Worm (Caenorhabditis elegans) whole organism, early embryonic: ENCODE results near the gene col-39.

Experiments
- B0310.2 ChIP-seq: sonication (generic microtip); optimal IDR thresholded peaks from 2 replicates; lab custom pipeline; 2016; ENCODE audit warnings: mild to moderate bottlenecking, missing genetic modification characterization, missing compliant biosample characterization
- F13C5.2 ChIP-seq: sonication (generic microtip); optimal IDR thresholded peaks from 2 replicates; lab custom pipeline; 2017; ENCODE audit warnings: mild to moderate bottlenecking, missing genetic modification characterization, inconsistent platforms, missing compliant biosample characterization
- aly-1 ChIP-seq: sonication (generic microtip); optimal IDR thresholded peaks from 2 replicates; lab custom pipeline; 2016; ENCODE audit warnings: missing genetic modification characterization, missing compliant biosample characterization
- ama-1 ChIP-seq: fragments of 150-350 bp; optimal IDR thresholded peaks from 2 replicates; lab custom pipeline; 2014
- ceh-13 ChIP-seq: fragments of 200-800 bp; sonication (Bioruptor generic); optimal IDR thresholded peaks from 2 replicates; lab custom pipeline; 2018; ENCODE audit warnings: mild to moderate bottlenecking, missing genetic modification characterization, missing compliant biosample characterization
- ceh-36 ChIP-seq: sonication (generic microtip); optimal IDR thresholded peaks from 2 replicates; lab custom pipeline; 2016; ENCODE audit warnings: missing genetic modification characterization, inconsistent platforms, missing compliant biosample characterization
- ets-7 ChIP-seq: sonication (generic microtip); optimal IDR thresholded peaks from 2 replicates; lab custom pipeline; 2016; ENCODE audit warnings: missing genotype, missing genetic modification characterization, missing compliant biosample characterization
- flt-1 ChIP-seq: fragments of 200-800 bp; sonication (Bioruptor generic); IDR thresholded peaks from 2 replicates; pipeline ENCODE4 v1.3.6; 2022; ENCODE audit warnings: missing genetic modification characterization, missing compliant biosample characterization
- hmbx-1 ChIP-seq: sonication (generic microtip); optimal IDR thresholded peaks from 2 replicates; lab custom pipeline; 2016; ENCODE audit warnings: mild to moderate bottlenecking, missing genetic modification characterization, missing compliant biosample characterization
- hmg-4 ChIP-seq: fragments of 200-800 bp; sonication (Bioruptor generic); optimal IDR thresholded peaks from 2 replicates; lab custom pipeline; 2018; ENCODE audit warnings: mild to moderate bottlenecking, missing genetic modification characterization, missing compliant biosample characterization
- hnd-1 ChIP-seq: sonication (generic microtip); optimal IDR thresholded peaks from 2 replicates; lab custom pipeline; 2016; ENCODE audit warnings: missing genetic modification characterization, missing compliant biosample characterization
- pes-1 ChIP-seq: fragments of 200-800 bp; sonication (Bioruptor generic); IDR thresholded peaks from 2 replicates; pipeline ENCODE4 v1.3.6; 2022; ENCODE audit warnings: missing genetic modification reagents, missing genetic modification characterization, missing compliant biosample characterization
- scrt-1 ChIP-seq: fragments of 200-800 bp; sonication (Bioruptor generic); IDR thresholded peaks from 2 replicates; pipeline ENCODE4 v1.3.6; 2022; ENCODE audit warnings: missing genetic modification characterization, missing compliant biosample characterization
- sea-1 ChIP-seq: fragments of 200-800 bp; sonication (Bioruptor generic); conservative IDR thresholded peaks from 2 replicates; pipeline ENCODE4 v1.3.6; 2022; ENCODE audit warnings: missing genetic modification characterization, missing compliant biosample characterization
- tbx-11 ChIP-seq: fragments of 200-800 bp; sonication (Bioruptor generic); IDR thresholded peaks from 2 replicates; pipeline ENCODE4 v1.3.6; 2022; ENCODE audit warnings: missing genetic modification characterization, missing compliant biosample characterization
- tbx-37 ChIP-seq: fragments of 200-800 bp; sonication (Bioruptor generic); conservative IDR thresholded peaks from 2 replicates; pipeline ENCODE4 v1.3.6; 2022; ENCODE audit warnings: missing genetic modification reagents, missing genetic modification characterization, missing compliant biosample characterization
- tra-4 ChIP-seq: sonication (generic microtip); optimal IDR thresholded peaks from 2 replicates; lab custom pipeline; 2017; ENCODE audit warnings: missing genetic modification characterization, missing compliant biosample characterization

Gene col-39

ce11 chrII:10723069-10723468 lies 18.4 kb downstream of the col-39 start, which contains the start of gene C09G5.14:
Gene C09G5.14, minus strand, starts transcription at chrII:10723169.
- no peak for TF ChIP-seq ama-1 (lab: Kevin White, UChicago)

- TF ChIP-seq ama-1 (lab: Kevin White, UChicago), result no peak
- no peak for TF ChIP-seq flt-1 (GFP tag; lab: Robert Waterston, UW)
- no peak for TF ChIP-seq ceh-13 (GFP tag; lab: Kevin White, UChicago)
- TF ChIP-seq hmbx-1, result no peak
- TF ChIP-seq scrt-1, result no peak
- TF ChIP-seq hmg-4 (GFP tag; lab: Kevin White, UChicago), result no peak
- TF ChIP-seq B0310.2 (tag; lab: Kevin White, UChicago), result no peak
- no peak for TF ChIP-seq tbx-37 (GFP tag; lab: Robert Waterston, UW)
- no peak for TF ChIP-seq pes-1 (GFP tag; lab: Robert Waterston, UW)
- TF ChIP-seq ets-7 (tag; lab: Kevin White, UChicago), result no peak
- TF ChIP-seq ceh-36 (tag; lab: Kevin White, UChicago), result no peak
- TF ChIP-seq aly-1 (tag; lab: Kevin White, UChicago), result no peak
- TF ChIP-seq hnd-1, result no peak
Measured at ce11 chrII:10730702-10731101, 26.0 kb downstream of the col-39 start.

- no peak for TF ChIP-seq ceh-13 (GFP tag; lab: Kevin White, UChicago)
- no peak for TF ChIP-seq scrt-1
- TF ChIP-seq tbx-11 (GFP tag; lab: Robert Waterston, UW), result no peak
Measured at ce11 chrII:10731552-10731951, 26.8 kb downstream of the col-39 start, which contains the start of gene glb-12. Gene glb-12, minus strand, starts transcription at chrII:10731652.

ce11 chrII:10737059-10737458 lies 32.3 kb downstream of the col-39 start, which contains the start of gene C52A11.3:
Gene C52A11.3, plus strand, starts transcription at chrII:10737359.
- TF ChIP-seq ceh-13 (GFP tag; lab: Kevin White, UChicago) (no peak), B0310.2 (tag; lab: Kevin White, UChicago) (no peak)

ce11 chrII:10744801-10745200 lies 40.1 kb downstream of the col-39 start:
- TF ChIP-seq F13C5.2 (tag; lab: Kevin White, UChicago) (no peak), tbx-11 (GFP tag; lab: Robert Waterston, UW) (no peak), hnd-1 (no peak), pes-1 (GFP tag; lab: Robert Waterston, UW) (no peak), B0310.2 (tag; lab: Kevin White, UChicago) (no peak), tbx-37 (GFP tag; lab: Robert Waterston, UW) (no peak), tra-4 (tag; lab: Kevin White, UChicago) (no peak), ceh-36 (tag; lab: Kevin White, UChicago) (no peak), hmbx-1 (no peak), scrt-1 (no peak), sea-1 (GFP tag; lab: Robert Waterston, UW) (no peak)

ce11 chrII:10753694-10754093 lies 49.0 kb downstream of the col-39 start:
- TF ChIP-seq tbx-11 (GFP tag; lab: Robert Waterston, UW) (no peak), aly-1 (tag; lab: Kevin White, UChicago) (no peak), ceh-36 (tag; lab: Kevin White, UChicago) (no peak), hnd-1 (no peak), ceh-13 (GFP tag; lab: Kevin White, UChicago) (no peak), B0310.2 (tag; lab: Kevin White, UChicago) (no peak), scrt-1 (no peak), tbx-37 (GFP tag; lab: Robert Waterston, UW) (no peak), tra-4 (tag; lab: Kevin White, UChicago) (no peak), flt-1 (GFP tag; lab: Robert Waterston, UW) (no peak), pes-1 (GFP tag; lab: Robert Waterston, UW) (no peak), F13C5.2 (tag; lab: Kevin White, UChicago) (no peak), sea-1 (GFP tag; lab: Robert Waterston, UW) (no peak), ama-1 (lab: Kevin White, UChicago) (no peak)

- TF ChIP-seq tbx-11 (GFP tag; lab: Robert Waterston, UW), result no peak
- TF ChIP-seq ama-1 (lab: Kevin White, UChicago), result no peak
- TF ChIP-seq hmbx-1, result no peak
Measured at ce11 chrII:10755455-10755854, 50.7 kb downstream of the col-39 start.
